Worm (Caenorhabditis elegans) whole organism, L4 larva: ENCODE measurements around the gene bath-44.

Experiments used
- F37D6.2 ChIP-seq: sonication (generic microtip); optimal IDR thresholded peaks from 2 replicates; lab custom pipeline; 2016; ENCODE audit warnings: mild to moderate bottlenecking, missing genetic modification characterization, missing compliant biosample characterization
- F44E2.7 ChIP-seq: fragments of 200-800 bp; sonication (Bioruptor generic); IDR thresholded peaks from 2 replicates; pipeline ENCODE4 v2.1.2; 2022; ENCODE audit warnings: missing genetic modification characterization, missing compliant biosample characterization
- R02D3.7 ChIP-seq: fragments of 150-350 bp; sonication (generic microtip); optimal IDR thresholded peaks from 3 replicates; lab custom pipeline; 2014; ENCODE audit warnings: missing biosample characterization, missing genetic modification characterization
- T26A8.4 ChIP-seq: fragments of 200-800 bp; sonication (Bioruptor generic); IDR thresholded peaks from 2 replicates; pipeline ENCODE4 v1.3.6; 2022; ENCODE audit warnings: missing genetic modification characterization, missing compliant biosample characterization
- ZK546.5 ChIP-seq, 2 experiments: sonication (generic microtip); optimal IDR thresholded peaks; 2 replicates each; lab custom pipeline; 2017; ENCODE audit warnings: missing biosample characterization in 2 of 2, missing genetic modification characterization in 2 of 2
- aha-1 ChIP-seq: fragments of 150-350 bp; peaks from one replicate; lab custom pipeline; 2014; ENCODE audit warnings: missing biosample characterization, missing genetic modification characterization
- aly-2 ChIP-seq: sonication (generic microtip); optimal IDR thresholded peaks from 2 replicates; lab custom pipeline; 2018; ENCODE audit warnings: missing biosample characterization, missing genetic modification characterization
- arid-1 ChIP-seq: fragments of 200-800 bp; sonication (Bioruptor generic); conservative IDR thresholded peaks from 2 replicates; pipeline ENCODE4 v1.3.6; 2022; ENCODE audit warnings: missing genetic modification reagents, missing genetic modification characterization, missing compliant biosample characterization
- ceh-28 ChIP-seq: fragments of 150-350 bp; optimal IDR thresholded peaks from 2 replicates; lab custom pipeline; 2014; ENCODE audit warnings: missing biosample characterization, missing genetic modification reagents, missing genetic modification characterization
- ceh-44 ChIP-seq: fragments of 200-800 bp; sonication (Bioruptor generic); IDR thresholded peaks from 2 replicates; pipeline ENCODE4 v1.3.6; 2022; ENCODE audit warnings: missing genetic modification reagents, missing genetic modification characterization, missing compliant biosample characterization
- ceh-62 ChIP-seq: sonication (generic microtip); optimal IDR thresholded peaks from 2 replicates; lab custom pipeline; 2017; ENCODE audit warnings: missing biosample characterization, missing genetic modification characterization
- daf-12 ChIP-seq: fragments of 150-350 bp; optimal IDR thresholded peaks from 2 replicates; lab custom pipeline; 2014; ENCODE audit warnings: missing biosample characterization, missing genetic modification reagents, missing genetic modification characterization
- dmd-8 ChIP-seq: fragments of 200-800 bp; sonication (Bioruptor generic); IDR thresholded peaks from 2 replicates; pipeline ENCODE4 v1.3.6; 2022; ENCODE audit warnings: missing genetic modification characterization, missing compliant biosample characterization
- dmd-9 ChIP-seq: fragments of 200-800 bp; sonication (Bioruptor generic); IDR thresholded peaks from 2 replicates; pipeline ENCODE4 v1.3.6; 2022; ENCODE audit warnings: missing genetic modification reagents, missing genetic modification characterization, missing compliant biosample characterization
- dpl-1 ChIP-seq: fragments of 150-350 bp; optimal IDR thresholded peaks from 2 replicates; lab custom pipeline; 2014; ENCODE audit warnings: missing biosample characterization, missing genetic modification reagents, missing genetic modification characterization
- duxl-1 ChIP-seq: sonication (generic microtip); optimal IDR thresholded peaks from 2 replicates; lab custom pipeline; 2016; ENCODE audit warnings: mild to moderate bottlenecking, missing genetic modification characterization, moderate library complexity, missing compliant biosample characterization; ENCODE audit not compliant: poor library complexity
- dve-1 ChIP-seq: sonication (generic microtip); optimal IDR thresholded peaks from 2 replicates; lab custom pipeline; 2017; ENCODE audit warnings: antibody characterized with exemption, mild to moderate bottlenecking, missing genetic modification characterization, missing compliant biosample characterization; ENCODE audit not compliant: insufficient read depth
- egl-27 ChIP-seq: sonication (generic microtip); optimal IDR thresholded peaks from 3 replicates; lab custom pipeline; 2017; ENCODE audit warnings: missing biosample characterization, missing genetic modification reagents, missing genetic modification characterization
- egl-43 ChIP-seq: fragments of 200-800 bp; sonication (Bioruptor generic); IDR thresholded peaks from 2 replicates; pipeline ENCODE4 v1.3.6; 2022; ENCODE audit warnings: missing genetic modification reagents, missing genetic modification characterization, missing compliant biosample characterization
- gei-8 ChIP-seq: fragments of 200-800 bp; sonication (Bioruptor generic); optimal IDR thresholded peaks from 2 replicates; lab custom pipeline; 2018; ENCODE audit warnings: mild to moderate bottlenecking, missing genetic modification characterization, missing compliant biosample characterization
- hif-1 ChIP-seq, 2 experiments: sonication (generic microtip); optimal IDR thresholded peaks; 2 replicates each; lab custom pipeline; 2016 to 2017; ENCODE audit warnings: missing compliant biosample characterization in 2 of 2, missing genetic modification characterization in 2 of 2, missing genetic modification reagents in 2 of 2, missing genotype in 2 of 2, mild to moderate bottlenecking in 1 of 2
- hlh-30 ChIP-seq: sonication (generic microtip); optimal IDR thresholded peaks from 2 replicates; lab custom pipeline; 2017; ENCODE audit warnings: antibody characterized with exemption, mild to moderate bottlenecking, missing genetic modification characterization, missing compliant biosample characterization; ENCODE audit not compliant: insufficient read depth
- hmg-1.1 ChIP-seq: fragments of 200-800 bp; sonication (Bioruptor generic); IDR thresholded peaks from 2 replicates; pipeline ENCODE4 v1.3.6; 2022; ENCODE audit warnings: missing genetic modification reagents, missing genetic modification characterization, missing compliant biosample characterization
- lin-38 ChIP-seq: fragments of 200-800 bp; sonication (Bioruptor generic); IDR thresholded peaks from 2 replicates; pipeline ENCODE4 v1.3.6; 2022; ENCODE audit warnings: missing genetic modification reagents, missing genetic modification characterization, missing compliant biosample characterization
- lin-39 ChIP-seq: fragments of 150-350 bp; optimal IDR thresholded peaks from 2 replicates; lab custom pipeline; 2014; ENCODE audit warnings: missing biosample characterization, missing genetic modification reagents, missing genetic modification characterization
- lsy-2 ChIP-seq, 2 experiments: fragments of 150-350 bp in 1 of 2; sonication (generic microtip) in 1 of 2; optimal IDR thresholded peaks; 2 replicates each; lab custom pipeline; 2014 to 2017; ENCODE audit warnings: missing biosample characterization in 2 of 2, missing genetic modification characterization in 2 of 2
- mdt-29 ChIP-seq: fragments of 200-800 bp; sonication (Bioruptor generic); IDR thresholded peaks from 2 replicates; pipeline ENCODE4 v1.3.6; 2022; ENCODE audit warnings: missing genetic modification reagents, missing genetic modification characterization, missing compliant biosample characterization
- mep-1 ChIP-seq: fragments of 150-350 bp; sonication (generic microtip); optimal IDR thresholded peaks from 3 replicates; lab custom pipeline; 2014; ENCODE audit warnings: missing biosample characterization, missing genetic modification characterization
- mes-2 ChIP-seq: sonication (generic microtip); optimal IDR thresholded peaks from 2 replicates; lab custom pipeline; 2016; ENCODE audit warnings: missing genotype, mild to moderate bottlenecking, missing genetic modification characterization, missing compliant biosample characterization; ENCODE audit not compliant: poor library complexity, severe bottlenecking
- mxl-3 ChIP-seq: fragments of 200-800 bp; sonication (Bioruptor generic); optimal IDR thresholded peaks from 2 replicates; lab custom pipeline; 2018; ENCODE audit warnings: mild to moderate bottlenecking, missing genetic modification characterization, missing compliant biosample characterization
- nhr-10 ChIP-seq: fragments of 150-350 bp; optimal IDR thresholded peaks from 2 replicates; lab custom pipeline; 2014; ENCODE audit warnings: missing biosample characterization, missing genetic modification characterization
- nhr-111 ChIP-seq: fragments of 200-800 bp; sonication (Bioruptor generic); optimal IDR thresholded peaks from 2 replicates; lab custom pipeline; 2018; ENCODE audit warnings: mild to moderate bottlenecking, missing genetic modification characterization, missing compliant biosample characterization
- nhr-28 ChIP-seq: fragments of 150-350 bp; optimal IDR thresholded peaks from 2 replicates; lab custom pipeline; 2014; ENCODE audit warnings: missing biosample characterization, missing genetic modification characterization
- nhr-41 ChIP-seq: fragments of 200-800 bp; sonication (Bioruptor generic); IDR thresholded peaks from 2 replicates; pipeline ENCODE4 v1.3.6; 2022; ENCODE audit warnings: missing genetic modification reagents, missing genetic modification characterization, missing compliant biosample characterization
- nhr-48 ChIP-seq: sonication (generic microtip); optimal IDR thresholded peaks from 2 replicates; lab custom pipeline; 2016; ENCODE audit warnings: mild to moderate bottlenecking, missing genetic modification characterization, missing compliant biosample characterization
- spr-1 ChIP-seq: sonication (generic microtip); optimal IDR thresholded peaks from 2 replicates; lab custom pipeline; 2016; ENCODE audit warnings: mild to moderate bottlenecking, missing genetic modification characterization, missing compliant biosample characterization
- spr-3 ChIP-seq: fragments of 200-800 bp; sonication (Bioruptor generic); optimal IDR thresholded peaks from 2 replicates; lab custom pipeline; 2018; ENCODE audit warnings: mild to moderate bottlenecking, missing genetic modification characterization, missing compliant biosample characterization
- unc-62 ChIP-seq, 3 experiments: fragments of 150-350 bp in 1 of 3; sonication (generic microtip); optimal IDR thresholded peaks in 2 of 3; peaks in 1 of 3; 1 replicate in 1 of 3; 2 replicates in 2 of 3; lab custom pipeline; 2014 to 2017; ENCODE audit warnings: missing biosample characterization in 3 of 3, missing genetic modification characterization in 3 of 3, missing genetic modification reagents in 3 of 3, missing genotype in 1 of 3
- zfp-3 ChIP-seq: fragments of 200-800 bp; sonication (Bioruptor generic); conservative IDR thresholded peaks from 2 replicates; pipeline ENCODE4 v1.3.6; 2022; ENCODE audit warnings: missing genetic modification reagents, missing genetic modification characterization, missing compliant biosample characterization
- zip-2 ChIP-seq: fragments of 150-350 bp; optimal IDR thresholded peaks from 2 replicates; lab custom pipeline; 2014; ENCODE audit warnings: missing biosample characterization, missing genetic modification characterization

Gene bath-44

DNA sequence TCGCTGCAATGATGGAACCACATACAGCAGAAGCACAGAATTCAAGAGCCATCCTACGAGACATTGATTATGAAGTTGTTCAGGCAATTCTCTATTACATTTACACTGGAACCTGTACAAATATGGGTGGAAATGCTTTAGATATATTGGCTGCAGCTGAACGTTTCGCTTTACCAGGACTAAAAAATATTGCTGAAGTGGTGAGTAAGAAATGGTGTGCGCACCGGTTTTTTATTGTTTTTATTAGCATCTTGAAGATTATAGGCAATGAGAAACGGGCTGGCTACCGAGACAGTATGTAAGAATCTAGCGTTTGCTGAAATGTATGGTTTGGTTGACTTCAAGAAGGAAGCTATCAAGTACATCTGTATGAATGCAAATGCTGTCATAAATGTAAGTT lies 1.3 kb downstream of the bath-44 start:
- TF ChIP-seq ZK546.5 (tag; optimal IDR thresholded peaks at IDR 0.05; lab: Kevin White, UChicago) = no peak
- peak; percentile 21 for TF ChIP-seq aha-1 (tag; lab: Kevin White, UChicago)
- peak in 1 of 2 experiments; percentile 98 for TF ChIP-seq unc-62 (GFP tag; optimal IDR thresholded peaks at IDR 0.05 in 1 of 2; lab: Kevin White, UChicago)
- TF ChIP-seq unc-62 (tag; optimal IDR thresholded peaks at IDR 0.05; lab: Kevin White, UChicago) = no peak
- TF ChIP-seq, all 104 proteins: peak for 2

DNA sequence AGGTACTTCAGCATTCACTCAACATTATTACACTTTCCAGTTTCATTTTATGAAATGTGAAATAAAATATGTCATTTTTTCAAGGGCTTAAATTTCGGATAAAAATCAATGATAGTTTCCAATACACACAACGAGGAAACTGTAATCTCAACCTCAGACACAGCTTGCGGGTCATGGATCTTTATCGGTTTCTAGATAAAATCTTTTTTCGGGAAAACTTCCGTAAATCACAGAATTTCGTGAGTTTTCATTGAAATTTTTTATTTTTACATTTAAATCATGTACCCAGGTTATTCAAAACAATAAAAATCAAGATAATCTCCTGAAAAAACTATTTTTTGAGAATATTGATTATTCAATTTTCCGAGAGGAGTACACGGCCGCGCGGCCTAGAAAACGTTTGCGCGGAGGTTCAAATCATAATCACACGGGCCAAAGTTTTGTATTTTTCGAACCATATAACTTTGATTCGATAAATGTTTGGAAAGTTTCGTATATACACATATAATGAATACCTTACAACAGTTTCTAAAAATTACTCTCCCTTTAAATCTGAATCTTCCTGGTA lies 2.6 kb downstream of the bath-44 start:
- TF ChIP-seq dmd-9 (GFP tag; lab: Robert Waterston, UW) (0 out of 2 replicates have a peak, but pooled peaks have one; percentile 28), dve-1 (tag; lab: Kevin White, UChicago) (peak; percentile 8), mdt-29 (GFP tag; lab: Robert Waterston, UW) (no peak), ceh-62 (tag; lab: Kevin White, UChicago) (no peak), mep-1 (tag; lab: Kevin White, UChicago) (peak; percentile 8), spr-1 (tag; lab: Kevin White, UChicago) (peak; percentile 5), egl-27 (tag; lab: Kevin White, UChicago) (no peak), F37D6.2 (no peak), hif-1 (tag; optimal IDR thresholded peaks at IDR 0.05; lab: Kevin White, UChicago) (peak in 1 of 2 experiments; percentile 43), zfp-3 (GFP tag; lab: Robert Waterston, UW) (0 out of 2 replicates have a peak, but pooled peaks have one; percentile 18), mes-2 (tag; lab: Kevin White, UChicago) (peak; percentile 78), zip-2 (peak; percentile 58), lsy-2 (tag; optimal IDR thresholded peaks at IDR 0.05; lab: Kevin White, UChicago) (peak in 1 of 2 experiments; percentile 26), arid-1 (GFP tag; lab: Robert Waterston, UW) (0 out of 2 replicates have a peak, but pooled peaks have one; percentile 13), duxl-1 (tag; lab: Kevin White, UChicago) (peak; percentile 40), F44E2.7 (GFP tag; lab: Robert Waterston, UW) (no peak), lin-38 (GFP tag; lab: Robert Waterston, UW) (peak; percentile 43; the same call in 1 of the 2 replicates), dpl-1 (peak; percentile 50)

DNA sequence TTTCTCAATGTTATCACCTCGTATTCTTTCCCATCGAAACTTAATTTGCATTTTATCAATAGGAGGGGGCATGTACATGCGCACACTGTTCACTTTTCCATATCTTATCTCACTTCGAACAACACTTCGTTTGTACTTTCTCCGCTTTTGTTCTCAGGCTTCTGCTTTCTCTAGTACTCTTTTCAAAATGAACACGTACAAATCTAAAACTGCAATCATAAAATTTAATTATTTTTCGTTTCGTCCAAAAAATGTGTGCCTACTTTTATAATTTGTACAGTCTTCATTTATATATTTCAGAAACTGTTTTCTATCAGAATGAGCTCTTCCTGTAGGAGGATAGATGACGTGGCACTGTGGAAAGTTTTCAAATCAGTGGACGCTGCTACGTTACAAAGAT lies 4.0 kb downstream of the bath-44 start, which contains the start of gene C07D10.1:
Gene C07D10.1, plus strand, starts transcription at position 301 of the 400 bp plus-strand sequence.
- TF ChIP-seq lin-38 (GFP tag; lab: Robert Waterston, UW) = peak; percentile 9; the same call in 1 of the 2 replicates
- TF ChIP-seq lin-39 = no peak
- TF ChIP-seq F44E2.7 (GFP tag; lab: Robert Waterston, UW) = no peak
- no peak for TF ChIP-seq zip-2
- TF ChIP-seq ceh-28 (tag; lab: Kevin White, UChicago) = no peak
- no peak for TF ChIP-seq R02D3.7 (tag; lab: Kevin White, UChicago)

DNA sequence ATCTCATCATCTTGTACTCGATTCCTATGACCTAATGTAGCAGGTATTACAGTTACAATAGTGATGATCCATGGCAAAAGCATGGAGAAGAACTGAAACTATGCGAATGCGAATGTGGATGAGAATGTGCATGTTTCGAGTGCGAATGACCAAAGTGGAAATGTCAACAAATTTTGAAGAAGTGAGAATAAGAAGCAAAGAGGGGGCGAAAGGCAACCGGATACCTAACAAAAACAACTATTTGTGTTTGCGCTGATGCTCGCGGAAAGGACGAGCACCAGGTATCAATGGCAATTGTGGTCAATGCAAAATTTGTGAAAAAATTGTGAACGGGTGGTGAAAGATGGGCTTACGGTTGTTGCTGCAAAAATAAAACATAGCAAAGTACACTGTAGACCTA lies 7.9 kb downstream of the bath-44 start, which contains the start of gene nas-7:
Gene nas-7, minus strand, starts transcription at position 101 of the 400 bp plus-strand sequence.
- no peak for TF ChIP-seq daf-12
- peak; percentile 52 for TF ChIP-seq aha-1 (tag; lab: Kevin White, UChicago)
- TF ChIP-seq, all 104 proteins: peak for 1

DNA sequence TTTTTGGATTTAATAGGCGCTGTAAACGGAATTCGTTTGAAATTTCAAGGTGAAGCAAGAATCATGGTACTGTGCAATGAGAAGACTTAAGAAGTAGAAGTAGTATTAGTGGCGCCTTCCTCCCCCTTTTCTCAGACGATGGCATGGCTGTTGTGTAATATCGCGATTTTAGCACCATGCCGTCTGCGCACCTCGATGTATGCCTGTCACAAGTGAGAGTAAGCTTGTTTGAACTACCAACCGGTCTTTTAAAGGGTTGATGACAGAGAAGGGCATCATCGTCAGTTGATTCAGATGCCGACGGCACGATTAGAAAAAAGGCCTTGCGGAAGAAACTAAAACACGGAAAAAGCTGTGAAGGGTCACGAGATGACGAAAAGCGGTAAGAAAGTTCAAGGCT lies 9.2 kb downstream of the bath-44 start:
- TF ChIP-seq T26A8.4 (peak; percentile 20; the same call in 1 of the 2 replicates), gei-8 (GFP tag; lab: Kevin White, UChicago) (no peak), hlh-30 (peak; percentile 51), egl-43 (GFP tag; lab: Robert Waterston, UW) (no peak), nhr-111 (GFP tag; lab: Kevin White, UChicago) (no peak), egl-27 (tag; lab: Kevin White, UChicago) (no peak), dmd-8 (no peak), mep-1 (tag; lab: Kevin White, UChicago) (peak; percentile 1), spr-3 (no peak), ceh-44 (no peak), nhr-10 (tag; lab: Kevin White, UChicago) (no peak), nhr-28 (tag; lab: Kevin White, UChicago) (no peak), aly-2 (no peak), aha-1 (tag; lab: Kevin White, UChicago) (peak; percentile 73), mxl-3 (GFP tag; lab: Kevin White, UChicago) (peak; percentile 61), hmg-1.1 (GFP tag; lab: Robert Waterston, UW) (no peak), unc-62 (GFP tag; optimal IDR thresholded peaks at IDR 0.05 in 1 of 2; lab: Kevin White, UChicago) (peak in 1 of 2 experiments; percentile 61), unc-62 (tag; optimal IDR thresholded peaks at IDR 0.05; lab: Kevin White, UChicago) (no peak), nhr-48 (peak; percentile 8), nhr-41 (GFP tag; lab: Robert Waterston, UW) (no peak)
